Worm (Caenorhabditis elegans) whole organism, L4/young adult: Measurements from ENCODE around the gene F49E10.4.

Experiments used
- W03F9.2 ChIP-seq: fragments of 150-350 bp; optimal IDR thresholded peaks from 2 replicates; lab custom pipeline; 2014; ENCODE audit warnings: missing biosample characterization, missing genetic modification characterization
- him-1 ChIP-seq: sonication (generic microtip); optimal IDR thresholded peaks from 2 replicates; lab custom pipeline; 2016; ENCODE audit warnings: missing genotype, missing genetic modification reagents, missing genetic modification characterization, missing compliant biosample characterization

- TF ChIP-seq W03F9.2 (tag; lab: Kevin White, UChicago) (no peak), him-1 (tag; lab: Kevin White, UChicago) (no peak)
Observed at ce11 chrX:5901499-5901898, 25.8 kb downstream of the F49E10.4 start.
